Worm (Caenorhabditis elegans) whole organism, late embryonic: Measurements from ENCODE around the gene C34E10.10.

Experiments used
- ama-1 ChIP-seq: fragments of 150-350 bp; optimal IDR thresholded peaks from 2 replicates; lab custom pipeline; 2014
- nhr-11 ChIP-seq: fragments of 150-350 bp; optimal IDR thresholded peaks from 2 replicates; lab custom pipeline; 2014; ENCODE audit warnings: missing biosample characterization, missing genetic modification characterization
- unc-55 ChIP-seq: sonication (generic microtip); optimal IDR thresholded peaks from 2 replicates; lab custom pipeline; 2017; ENCODE audit warnings: missing biosample characterization, missing genetic modification reagents, missing genetic modification characterization

DNA sequence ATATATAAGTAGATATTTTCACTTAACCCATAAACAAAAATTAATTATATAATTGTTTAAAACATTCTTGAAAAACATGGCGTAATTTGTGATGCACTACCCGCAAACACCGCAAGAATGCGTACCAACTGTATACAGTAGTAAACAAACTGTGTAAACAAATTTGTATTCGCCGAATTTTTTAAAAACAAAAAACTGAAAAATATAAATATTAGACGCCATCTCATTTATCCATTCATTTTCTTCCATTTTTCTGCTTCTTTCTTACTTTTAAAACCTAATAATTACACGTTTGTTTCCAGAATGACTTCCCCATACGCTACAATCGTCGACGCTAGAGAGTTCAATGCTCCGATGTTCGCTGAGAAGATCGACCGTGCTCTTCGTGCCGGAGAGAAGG lies 2.4 kb downstream of the C34E10.10 start, which contains the start of gene nex-1:
- TF ChIP-seq unc-55 (GFP tag; lab: Kevin White, UChicago): no peak
- TF ChIP-seq nhr-11 (tag; lab: Kevin White, UChicago): no peak
- no peak for TF ChIP-seq ama-1 (lab: Kevin White, UChicago)
